Fruit fly (Drosophila melanogaster) whole organism: ENCODE results near the gene Ucp4B.
A peak's percentile ranks its signal among the peaks of the same experiment; 100 is the strongest.

Source experiments
- CG8478 ChIP-seq: fragments of >200 bp; optimal IDR thresholded peaks from 2 replicates; lab custom pipeline; 2018; ENCODE audit warnings: inconsistent platforms
- Dll ChIP-seq: fragments of >200 bp; optimal IDR thresholded peaks from 2 replicates; lab custom pipeline; 2017
- EcR ChIP-seq, 2 experiments: fragments of >200 bp; optimal IDR thresholded peaks; 2 replicates each; lab custom pipeline; 2017; ENCODE audit warnings: missing biosample characterization in 2 of 2, missing genetic modification characterization in 2 of 2, missing genetic modification reagents in 2 of 2
- pan ChIP-seq: fragments of >200 bp; optimal IDR thresholded peaks from 2 replicates; lab custom pipeline; 2017
- psq ChIP-seq: fragments of >200 bp; optimal IDR thresholded peaks from 2 replicates; lab custom pipeline; 2017
- usp ChIP-seq: fragments of >200 bp; optimal IDR thresholded peaks from 2 replicates; lab custom pipeline; 2017; ENCODE audit warnings: missing biosample characterization, missing genetic modification characterization, mixed read lengths

Gene Ucp4B

dm6 chr2L:5969559-5969958 lies at the start of gene Ucp4B:
TSS of gene Ucp4B (plus strand) at chr2L:5969859.
- TF ChIP-seq pan (lab: Kevin White, UChicago), result no peak
- no peak for TF ChIP-seq psq
- TF ChIP-seq EcR (GFP tag; optimal IDR thresholded peaks at IDR 0.05; lab: Kevin White, UChicago), result no peak
- TF ChIP-seq CG8478 (lab: Kevin White, UChicago), result no peak
- TF ChIP-seq Dll (lab: Kevin White, UChicago), result no peak
- TF ChIP-seq usp, result no peak

- no peak for TF ChIP-seq pan (lab: Kevin White, UChicago)
- no peak for TF ChIP-seq Dll (lab: Kevin White, UChicago)
- no peak for TF ChIP-seq psq
- no peak for TF ChIP-seq EcR (GFP tag; optimal IDR thresholded peaks at IDR 0.05; lab: Kevin White, UChicago)
- TF ChIP-seq usp, result no peak
- TF ChIP-seq CG8478 (lab: Kevin White, UChicago), result no peak
Observed at dm6 chr2L:5923603-5924138, 46.0 kb upstream of the Ucp4B start, which contains the start of gene CG9016. TSS of gene CG9016 (minus strand) at chr2L:5923653.

dm6 chr2L:5925164-5925563 lies 44.5 kb upstream of the Ucp4B start:
- TF ChIP-seq psq, result no peak
- no peak for TF ChIP-seq EcR (GFP tag; optimal IDR thresholded peaks at IDR 0.05; lab: Kevin White, UChicago)
- TF ChIP-seq CG8478 (lab: Kevin White, UChicago), result no peak
- no peak for TF ChIP-seq pan (lab: Kevin White, UChicago)
- TF ChIP-seq usp, result no peak
- TF ChIP-seq Dll (lab: Kevin White, UChicago), result no peak

- TF ChIP-seq CG8478 (lab: Kevin White, UChicago) (no peak), psq (no peak), Dll (lab: Kevin White, UChicago) (no peak), pan (lab: Kevin White, UChicago) (no peak), usp (no peak)
Observed at dm6 chr2L:5925637-5926036, 44.0 kb upstream of the Ucp4B start, which contains the start of gene dsf. TSS of gene dsf (plus strand) at chr2L:5925937.

- TF ChIP-seq psq (no peak), Dll (lab: Kevin White, UChicago) (no peak), EcR (GFP tag; optimal IDR thresholded peaks at IDR 0.05; lab: Kevin White, UChicago) (no peak), pan (lab: Kevin White, UChicago) (no peak), CG8478 (lab: Kevin White, UChicago) (no peak), usp (no peak)
Observed at dm6 chr2L:5927363-5927762, 42.3 kb upstream of the Ucp4B start.

- peak; percentile 84 for TF ChIP-seq Dll (lab: Kevin White, UChicago)
- TF ChIP-seq psq, result no peak
Observed at dm6 chr2L:5943229-5944078, 26.2 kb upstream of the Ucp4B start, which contains the start of the genes Sfp26Ad and Gpdh1. TSS of gene Sfp26Ad (minus strand) at chr2L:5943304. TSS of gene Gpdh1 (plus strand) at chr2L:5943643.

- TF ChIP-seq pan (lab: Kevin White, UChicago) (no peak), CG8478 (lab: Kevin White, UChicago) (no peak), EcR (GFP tag; optimal IDR thresholded peaks at IDR 0.05; lab: Kevin White, UChicago) (no peak), usp (no peak), Dll (lab: Kevin White, UChicago) (no peak), psq (no peak)
Observed at dm6 chr2L:5944305-5945282, 25.1 kb upstream of the Ucp4B start.

- no peak for TF ChIP-seq Dll (lab: Kevin White, UChicago)
- TF ChIP-seq EcR (GFP tag; optimal IDR thresholded peaks at IDR 0.05; lab: Kevin White, UChicago), result no peak
- no peak for TF ChIP-seq psq
- no peak for TF ChIP-seq usp
- TF ChIP-seq pan (lab: Kevin White, UChicago), result no peak
- TF ChIP-seq CG8478 (lab: Kevin White, UChicago), result no peak
Observed at dm6 chr2L:5945651-5946547, 23.8 kb upstream of the Ucp4B start.

dm6 chr2L:5946728-5947127 lies 22.9 kb upstream of the Ucp4B start:
- TF ChIP-seq Dll (lab: Kevin White, UChicago) (no peak), CG8478 (lab: Kevin White, UChicago) (no peak), pan (lab: Kevin White, UChicago) (no peak), EcR (GFP tag; optimal IDR thresholded peaks at IDR 0.05; lab: Kevin White, UChicago) (no peak), usp (no peak), psq (no peak)

- no peak for TF ChIP-seq psq
- TF ChIP-seq usp, result no peak
- no peak for TF ChIP-seq EcR (GFP tag; optimal IDR thresholded peaks at IDR 0.05; lab: Kevin White, UChicago)
- no peak for TF ChIP-seq pan (lab: Kevin White, UChicago)
- no peak for TF ChIP-seq Dll (lab: Kevin White, UChicago)
- no peak for TF ChIP-seq CG8478 (lab: Kevin White, UChicago)
Observed at dm6 chr2L:5947504-5947903, 22.2 kb upstream of the Ucp4B start.
